Fruit fly (Drosophila melanogaster) whole organism, prepupa: ENCODE results near the gene CG1703.

ENCODE experiments used
- CG10631 ChIP-seq: fragments of 200-800 bp; sonication (Bioruptor generic); optimal IDR thresholded peaks from 2 replicates; lab custom pipeline; 2016; ENCODE audit warnings: missing biosample characterization, missing genetic modification characterization
- CG10669 ChIP-seq: fragments of 200-800 bp; sonication (Bioruptor generic); optimal IDR thresholded peaks from 3 replicates; lab custom pipeline; 2018; ENCODE audit warnings: missing biosample characterization, mild to moderate bottlenecking, missing genetic modification characterization, moderate library complexity
- CG11294 ChIP-seq: fragments of 200-800 bp; sonication (Bioruptor generic); IDR thresholded peaks from 2 replicates; pipeline ENCODE4 v1.3.6; 2022; ENCODE audit warnings: missing biosample characterization, missing genetic modification characterization
- CG11762 ChIP-seq: fragments of 200-800 bp; sonication (Bioruptor generic); optimal IDR thresholded peaks from 3 replicates; lab custom pipeline; 2016; ENCODE audit warnings: missing biosample characterization, missing genetic modification characterization; ENCODE audit not compliant: insufficient read depth
- CG11902 ChIP-seq: fragments of 200-800 bp; sonication (Bioruptor generic); optimal IDR thresholded peaks from 3 replicates; lab custom pipeline; 2016; ENCODE audit warnings: missing biosample characterization, missing genetic modification characterization
- CG15336 ChIP-seq: fragments of 200-800 bp; sonication (Bioruptor generic); IDR thresholded peaks from 2 replicates; pipeline ENCODE4 v1.3.6; 2022; ENCODE audit warnings: missing biosample characterization, missing genetic modification characterization
- CG1621 ChIP-seq: fragments of 200-800 bp; sonication (Bioruptor generic); optimal IDR thresholded peaks from 3 replicates; lab custom pipeline; 2018; ENCODE audit warnings: missing biosample characterization, mild to moderate bottlenecking, missing genetic modification characterization
- CG16779 ChIP-seq: fragments of 200-800 bp; sonication (Bioruptor generic); optimal IDR thresholded peaks from 3 replicates; lab custom pipeline; 2017; ENCODE audit warnings: missing biosample characterization, mild to moderate bottlenecking, missing genetic modification characterization
- CG32006 ChIP-seq: fragments of 200-800 bp; sonication (Bioruptor generic); optimal IDR thresholded peaks from 3 replicates; lab custom pipeline; 2017; ENCODE audit warnings: missing biosample characterization, mild to moderate bottlenecking, missing genetic modification characterization
- CG3919 ChIP-seq: fragments of 200-800 bp; sonication (Bioruptor generic); optimal IDR thresholded peaks from 3 replicates; lab custom pipeline; 2016; ENCODE audit warnings: missing biosample characterization, missing genetic modification characterization
- CG4318 ChIP-seq: fragments of 200-800 bp; sonication (Bioruptor generic); optimal IDR thresholded peaks from 3 replicates; lab custom pipeline; 2017; ENCODE audit warnings: missing biosample characterization, mild to moderate bottlenecking, missing genetic modification characterization
- CG6163 ChIP-seq: fragments of 200-800 bp; sonication (Bioruptor generic); IDR thresholded peaks from 3 replicates; pipeline ENCODE4 v1.3.6; 2022; ENCODE audit warnings: missing biosample characterization, missing genetic modification characterization
- CG6792 ChIP-seq: fragments of 200-800 bp; sonication (Bioruptor generic); optimal IDR thresholded peaks from 3 replicates; lab custom pipeline; 2016; ENCODE audit warnings: missing biosample characterization, missing genetic modification characterization
- CG6808 ChIP-seq: fragments of 200-800 bp; sonication (Bioruptor generic); optimal IDR thresholded peaks from 3 replicates; lab custom pipeline; 2017; ENCODE audit warnings: missing biosample characterization, missing genetic modification characterization, mild to moderate bottlenecking, moderate library complexity, missing genetic modification reagents
- CG6854 ChIP-seq: fragments of 200-800 bp; sonication (Bioruptor generic); optimal IDR thresholded peaks from 2 replicates; lab custom pipeline; 2017; ENCODE audit warnings: missing biosample characterization, mild to moderate bottlenecking, missing genetic modification characterization
- CG7368 ChIP-seq: fragments of 200-800 bp; sonication (Bioruptor generic); optimal IDR thresholded peaks from 3 replicates; lab custom pipeline; 2016; ENCODE audit warnings: missing biosample characterization, missing genetic modification characterization
- CG8119 ChIP-seq: fragments of 200-800 bp; sonication (Bioruptor generic); IDR thresholded peaks from 3 replicates; pipeline ENCODE4 v1.3.6; 2022; ENCODE audit warnings: missing biosample characterization, missing genetic modification characterization
- CG8319 ChIP-seq: fragments of 200-800 bp; sonication (Bioruptor generic); optimal IDR thresholded peaks from 3 replicates; lab custom pipeline; 2016; ENCODE audit warnings: missing biosample characterization, missing genetic modification characterization
- CG8632 ChIP-seq: fragments of 200-800 bp; sonication (Bioruptor generic); optimal IDR thresholded peaks from 3 replicates; lab custom pipeline; 2016; ENCODE audit warnings: missing biosample characterization, missing genetic modification characterization
- CG9139 ChIP-seq: fragments of 200-800 bp; sonication (Bioruptor generic); optimal IDR thresholded peaks from 3 replicates; lab custom pipeline; 2017; ENCODE audit warnings: missing biosample characterization, mild to moderate bottlenecking, missing genetic modification characterization
- Eip75B ChIP-seq: fragments of 200-800 bp; sonication (Bioruptor generic); optimal IDR thresholded peaks from 3 replicates; lab custom pipeline; 2016; ENCODE audit warnings: missing biosample characterization, missing genetic modification characterization
- Eip78C ChIP-seq: fragments of 200-800 bp; sonication (Bioruptor generic); peaks from one replicate; lab custom pipeline; 2016; ENCODE audit warnings: missing biosample characterization, missing genetic modification characterization
- Eip93F ChIP-seq: fragments of 200-800 bp; sonication (Bioruptor generic); optimal IDR thresholded peaks from 2 replicates; lab custom pipeline; 2016; ENCODE audit warnings: missing biosample characterization, mild to moderate bottlenecking, missing genetic modification characterization
- Ets21C ChIP-seq: fragments of 200-800 bp; sonication (Bioruptor generic); optimal IDR thresholded peaks from 3 replicates; lab custom pipeline; 2016; ENCODE audit warnings: missing biosample characterization, missing genetic modification characterization
- Ets96B ChIP-seq: fragments of 200-800 bp; optimal IDR thresholded peaks from 2 replicates; lab custom pipeline; 2019; ENCODE audit warnings: missing biosample characterization, mild to moderate bottlenecking, missing genetic modification characterization, moderate library complexity
- Hr38 ChIP-seq: sonication (Bioruptor generic); optimal IDR thresholded peaks from 2 replicates; lab custom pipeline; 2016; ENCODE audit warnings: missing biosample characterization, missing genetic modification characterization
- Hr39 ChIP-seq: fragments of 200-800 bp; sonication (Bioruptor generic); optimal IDR thresholded peaks from 2 replicates; lab custom pipeline; 2016; ENCODE audit warnings: missing biosample characterization, missing genetic modification characterization
- Hr4 ChIP-seq: fragments of 200-800 bp; sonication (Bioruptor generic); optimal IDR thresholded peaks from 3 replicates; lab custom pipeline; 2016; ENCODE audit warnings: missing biosample characterization, missing genetic modification characterization
- Lpt ChIP-seq: fragments of 200-800 bp; sonication (Bioruptor generic); optimal IDR thresholded peaks from 3 replicates; lab custom pipeline; 2016; ENCODE audit warnings: missing biosample characterization, missing genetic modification characterization
- Met ChIP-seq: fragments of 200-800 bp; sonication (Bioruptor generic); optimal IDR thresholded peaks from 3 replicates; lab custom pipeline; 2016; ENCODE audit warnings: missing biosample characterization, missing genetic modification characterization
- OdsH ChIP-seq: fragments of 200-800 bp; sonication (Bioruptor generic); optimal IDR thresholded peaks from 3 replicates; lab custom pipeline; 2016; ENCODE audit warnings: missing biosample characterization, missing genetic modification characterization
- Smox ChIP-seq: fragments of 200-800 bp; sonication (Bioruptor generic); optimal IDR thresholded peaks from 3 replicates; lab custom pipeline; 2016; ENCODE audit warnings: missing biosample characterization, missing genetic modification characterization
- Sox102F ChIP-seq: fragments of 200-800 bp; sonication (Bioruptor generic); optimal IDR thresholded peaks from 2 replicates; lab custom pipeline; 2016; ENCODE audit warnings: missing biosample characterization, mild to moderate bottlenecking, missing genetic modification characterization
- Sox14 ChIP-seq: fragments of 200-800 bp; sonication (Bioruptor generic); optimal IDR thresholded peaks from 3 replicates; lab custom pipeline; 2016; ENCODE audit warnings: missing biosample characterization, missing genetic modification characterization
- Sox15 ChIP-seq: fragments of 200-800 bp; sonication (Bioruptor generic); optimal IDR thresholded peaks from 3 replicates; lab custom pipeline; 2016; ENCODE audit warnings: missing biosample characterization, missing genetic modification characterization
- achi ChIP-seq: fragments of 200-800 bp; sonication (Bioruptor generic); optimal IDR thresholded peaks from 3 replicates; lab custom pipeline; 2016; ENCODE audit warnings: missing biosample characterization, missing genetic modification characterization
- acj6 ChIP-seq: fragments of 200-800 bp; sonication (Bioruptor generic); optimal IDR thresholded peaks from 3 replicates; lab custom pipeline; 2016; ENCODE audit warnings: missing biosample characterization, missing genetic modification characterization
- dac ChIP-seq: fragments of 200-800 bp; sonication (Bioruptor generic); optimal IDR thresholded peaks from 2 replicates; lab custom pipeline; 2017; ENCODE audit warnings: missing biosample characterization, mild to moderate bottlenecking, missing genetic modification characterization
- dsx ChIP-seq: fragments of 200-800 bp; optimal IDR thresholded peaks from 3 replicates; lab custom pipeline; 2019; ENCODE audit warnings: missing biosample characterization, mild to moderate bottlenecking, missing genetic modification characterization, moderate library complexity; ENCODE audit not compliant: poor library complexity, severe bottlenecking
- eg ChIP-seq: fragments of 200-800 bp; sonication (Bioruptor generic); IDR thresholded peaks from 3 replicates; pipeline ENCODE4 v1.3.6; 2022; ENCODE audit warnings: missing biosample characterization, missing genetic modification characterization
- esn ChIP-seq: fragments of 200-800 bp; sonication (Bioruptor generic); optimal IDR thresholded peaks from 2 replicates; lab custom pipeline; 2016; ENCODE audit warnings: missing biosample characterization, mild to moderate bottlenecking, missing genetic modification characterization, moderate library complexity
- fkh ChIP-seq: fragments of 200-800 bp; sonication (Bioruptor generic); optimal IDR thresholded peaks from 3 replicates; lab custom pipeline; 2017; ENCODE audit warnings: missing biosample characterization, mild to moderate bottlenecking, missing genetic modification characterization, moderate library complexity
- net ChIP-seq: fragments of 200-800 bp; sonication (Bioruptor generic); optimal IDR thresholded peaks from 3 replicates; lab custom pipeline; 2016; ENCODE audit warnings: missing biosample characterization, missing genetic modification characterization
- pdm3 ChIP-seq: fragments of 200-800 bp; sonication (Bioruptor generic); optimal IDR thresholded peaks from 3 replicates; lab custom pipeline; 2016; ENCODE audit warnings: missing biosample characterization, missing genetic modification characterization
- salr ChIP-seq, 2 experiments: fragments of 200-800 bp; sonication (Bioruptor generic); optimal IDR thresholded peaks; 3 replicates each; lab custom pipeline; 2016 to 2018; ENCODE audit warnings: missing biosample characterization in 2 of 2, missing genetic modification characterization in 2 of 2, mild to moderate bottlenecking in 1 of 2
- spab ChIP-seq: fragments of 200-800 bp; sonication (Bioruptor generic); optimal IDR thresholded peaks from 2 replicates; lab custom pipeline; 2017; ENCODE audit warnings: missing biosample characterization, mild to moderate bottlenecking, missing genetic modification characterization, missing genetic modification reagents
- ss ChIP-seq, 2 experiments: fragments of 200-800 bp; sonication (Bioruptor generic); optimal IDR thresholded peaks; 2 replicates in 1 of 2; 3 replicates in 1 of 2; lab custom pipeline; 2017 to 2018; ENCODE audit warnings: mild to moderate bottlenecking in 2 of 2, missing biosample characterization in 2 of 2, missing genetic modification characterization in 2 of 2, moderate library complexity in 1 of 2
- svp ChIP-seq: fragments of 200-800 bp; sonication (Bioruptor generic); peaks from one replicate; lab custom pipeline; 2016; ENCODE audit warnings: missing biosample characterization, missing genetic modification characterization
- topi ChIP-seq: fragments of 200-800 bp; sonication (Bioruptor generic); optimal IDR thresholded peaks from 3 replicates; lab custom pipeline; 2016; ENCODE audit warnings: missing biosample characterization, missing genetic modification characterization
- vri ChIP-seq: fragments of 200-800 bp; sonication (Bioruptor generic); optimal IDR thresholded peaks from 3 replicates; lab custom pipeline; 2016; ENCODE audit warnings: missing biosample characterization, mild to moderate bottlenecking, missing genetic modification characterization

CG1703 gene

DNA sequence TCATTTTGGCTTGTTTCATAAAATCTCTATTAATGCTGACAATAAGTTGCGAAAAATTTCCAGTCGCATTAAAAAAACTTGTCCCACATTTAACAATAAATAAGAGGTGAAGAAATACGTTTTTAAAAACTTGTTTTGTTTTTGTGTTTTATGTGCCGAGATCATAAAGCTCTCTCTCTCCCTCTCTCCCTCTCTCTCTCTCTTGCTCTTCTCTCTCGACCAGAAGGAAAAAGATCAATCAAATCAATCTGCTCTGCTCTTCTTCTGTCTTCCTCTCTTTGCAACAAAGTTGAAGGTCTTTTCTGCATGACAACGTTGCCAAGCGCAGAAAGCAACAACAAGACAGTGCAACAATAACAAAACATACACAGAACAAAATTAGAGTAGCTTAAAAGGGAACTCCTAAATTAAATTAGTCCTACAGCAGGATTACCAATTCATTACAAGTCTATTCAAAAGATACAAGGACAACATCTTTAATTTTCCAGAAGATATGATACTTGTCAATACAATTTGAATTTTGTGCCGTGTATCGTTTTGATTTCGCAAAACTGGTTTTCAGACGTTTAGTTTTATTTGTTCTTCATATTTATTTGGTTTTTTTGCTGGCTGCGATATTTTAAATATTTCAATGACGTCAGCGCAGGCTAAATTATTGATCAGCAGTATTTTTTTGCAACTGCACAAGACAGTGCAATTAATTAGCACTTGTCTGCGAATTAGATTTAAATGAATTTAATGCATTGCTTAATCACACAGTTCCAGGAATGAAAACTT, 11.1 kb downstream of the CG1703 start:
- TF ChIP-seq vri (GFP tag; lab: Kevin White, UChicago) (peak; percentile 97), Eip78C (GFP tag; lab: Kevin White, UChicago) (peak; percentile 99), CG11762 (GFP tag; lab: Kevin White, UChicago) (peak; percentile 96), CG32006 (GFP tag; lab: Kevin White, UChicago) (peak; percentile 94), CG1621 (tag; lab: Kevin White, UChicago) (peak; percentile 95), CG4318 (GFP tag; lab: Kevin White, UChicago) (peak; percentile 85), CG16779 (tag; lab: Kevin White, UChicago) (peak; percentile 80), Sox14 (GFP tag; lab: Kevin White, UChicago) (peak; percentile 96), CG11902 (GFP tag; lab: Kevin White, UChicago) (peak; percentile 94), achi (GFP tag; lab: Kevin White, UChicago) (peak; percentile 95), Sox15 (GFP tag; lab: Kevin White, UChicago) (peak; percentile 89), CG7368 (GFP tag; lab: Kevin White, UChicago) (peak; percentile 97), Smox (GFP tag; lab: Kevin White, UChicago) (peak; percentile 98), CG10669 (peak; percentile 97), CG6854 (peak; percentile 95), CG11294 (peak; percentile 92), CG3919 (GFP tag; lab: Kevin White, UChicago) (peak; percentile 97), CG9139 (GFP tag; lab: Kevin White, UChicago) (peak; percentile 96), Hr4 (GFP tag; lab: Kevin White, UChicago) (peak; percentile 91), CG8119 (GFP tag; lab: Robert Waterston, UW) (peak; percentile 93), CG10631 (GFP tag; lab: Kevin White, UChicago) (peak; percentile 96), Eip75B (GFP tag; lab: Kevin White, UChicago) (peak; percentile 92), topi (peak; percentile 99), CG8632 (peak; percentile 96), CG6808 (GFP tag; lab: Kevin White, UChicago) (peak; percentile 95), svp (GFP tag; lab: Kevin White, UChicago) (peak; percentile 99), spab (peak; percentile 93), fkh (GFP tag; lab: Kevin White, UChicago) (no peak), acj6 (GFP tag; lab: Kevin White, UChicago) (peak; percentile 96), CG15336 (GFP tag; lab: Robert Waterston, UW) (peak; percentile 96), Met (GFP tag; lab: Kevin White, UChicago) (peak; percentile 100), eg (GFP tag; lab: Robert Waterston, UW) (peak; percentile 97), net (peak; percentile 96), dac (peak; percentile 72), ss (GFP tag; optimal IDR thresholded peaks at IDR 0.05; lab: Kevin White, UChicago) (peak; percentile 97 to 98), Ets21C (GFP tag; lab: Kevin White, UChicago) (peak; percentile 96), salr (GFP tag; optimal IDR thresholded peaks at IDR 0.05; lab: Kevin White, UChicago) (peak; percentile 94 to 95), OdsH (GFP tag; lab: Kevin White, UChicago) (peak; percentile 96), Ets96B (tag; lab: Kevin White, UChicago) (peak; percentile 96), Sox102F (GFP tag; lab: Kevin White, UChicago) (peak; percentile 98), CG6163 (GFP tag; lab: Robert Waterston, UW) (peak; percentile 96), CG6792 (peak; percentile 96), dsx (GFP tag; lab: Kevin White, UChicago) (peak; percentile 100), Hr39 (GFP tag; lab: Kevin White, UChicago) (peak; percentile 98), Hr38 (GFP tag; lab: Kevin White, UChicago) (peak; percentile 34), Eip93F (GFP tag; lab: Kevin White, UChicago) (peak; percentile 75), CG8319 (GFP tag; lab: Kevin White, UChicago) (peak; percentile 95), Lpt (GFP tag; lab: Kevin White, UChicago) (peak; percentile 93), esn (GFP tag; lab: Kevin White, UChicago) (peak; percentile 98), pdm3 (peak; percentile 98)
